Worm (Caenorhabditis elegans) whole organism, L4 larva: ENCODE data around the gene C34F11.5.

Source experiments
- D1046.2 ChIP-seq: fragments of 200-800 bp; sonication (Bioruptor generic); IDR thresholded peaks from 2 replicates; pipeline ENCODE4 v1.3.6; 2022; ENCODE audit warnings: missing genetic modification characterization, missing compliant biosample characterization
- F26F4.8 ChIP-seq: fragments of 200-800 bp; sonication (Bioruptor generic); conservative IDR thresholded peaks from 2 replicates; pipeline ENCODE4 v1.3.6; 2022; ENCODE audit warnings: missing genetic modification characterization, missing compliant biosample characterization
- F37D6.2 ChIP-seq: sonication (generic microtip); optimal IDR thresholded peaks from 2 replicates; lab custom pipeline; 2016; ENCODE audit warnings: mild to moderate bottlenecking, missing genetic modification characterization, missing compliant biosample characterization
- F44E2.7 ChIP-seq: fragments of 200-800 bp; sonication (Bioruptor generic); IDR thresholded peaks from 2 replicates; pipeline ENCODE4 v2.1.2; 2022; ENCODE audit warnings: missing genetic modification characterization, missing compliant biosample characterization
- T20F7.1 ChIP-seq: fragments of 200-800 bp; sonication (Bioruptor generic); optimal IDR thresholded peaks from 2 replicates; lab custom pipeline; 2018; ENCODE audit warnings: mild to moderate bottlenecking, missing genetic modification characterization, missing compliant biosample characterization
- T26A8.4 ChIP-seq: fragments of 200-800 bp; sonication (Bioruptor generic); IDR thresholded peaks from 2 replicates; pipeline ENCODE4 v1.3.6; 2022; ENCODE audit warnings: missing genetic modification characterization, missing compliant biosample characterization
- aha-1 ChIP-seq: fragments of 150-350 bp; peaks from one replicate; lab custom pipeline; 2014; ENCODE audit warnings: missing biosample characterization, missing genetic modification characterization
- aly-2 ChIP-seq: sonication (generic microtip); optimal IDR thresholded peaks from 2 replicates; lab custom pipeline; 2018; ENCODE audit warnings: missing biosample characterization, missing genetic modification characterization
- ama-1 ChIP-seq: fragments of 150-350 bp; optimal IDR thresholded peaks from 2 replicates; lab custom pipeline; 2014; ENCODE audit warnings: inconsistent platforms, mixed read lengths
- ceh-20 ChIP-seq: fragments of 200-800 bp; sonication (Bioruptor generic); IDR thresholded peaks from 2 replicates; pipeline ENCODE4 v1.3.6; 2022; ENCODE audit warnings: missing genetic modification reagents, missing genetic modification characterization, missing compliant biosample characterization
- ceh-44 ChIP-seq: fragments of 200-800 bp; sonication (Bioruptor generic); IDR thresholded peaks from 2 replicates; pipeline ENCODE4 v1.3.6; 2022; ENCODE audit warnings: missing genetic modification reagents, missing genetic modification characterization, missing compliant biosample characterization
- ceh-82 ChIP-seq: sonication (generic microtip); optimal IDR thresholded peaks from 2 replicates; lab custom pipeline; 2017; ENCODE audit warnings: missing biosample characterization, missing genetic modification characterization
- ces-1 ChIP-seq: fragments of 150-350 bp; sonication (generic microtip); optimal IDR thresholded peaks from 4 replicates; lab custom pipeline; 2014; ENCODE audit warnings: missing biosample characterization, missing genetic modification reagents, missing genetic modification characterization
- daf-16 ChIP-seq, 3 experiments: sonication (generic microtip); optimal IDR thresholded peaks; 2 replicates each; lab custom pipeline; 2016 to 2017; ENCODE audit warnings: missing genetic modification characterization in 3 of 3, missing genetic modification reagents in 3 of 3, mild to moderate bottlenecking in 2 of 3, missing compliant biosample characterization in 2 of 3, missing biosample characterization in 1 of 3, moderate library complexity in 1 of 3
- daf-19 ChIP-seq: fragments of 200-800 bp; sonication (Bioruptor generic); conservative IDR thresholded peaks from 2 replicates; pipeline ENCODE4 v1.3.6; 2022; ENCODE audit warnings: missing genetic modification characterization, missing compliant biosample characterization
- dmd-9 ChIP-seq: fragments of 200-800 bp; sonication (Bioruptor generic); IDR thresholded peaks from 2 replicates; pipeline ENCODE4 v1.3.6; 2022; ENCODE audit warnings: missing genetic modification reagents, missing genetic modification characterization, missing compliant biosample characterization
- duxl-1 ChIP-seq: sonication (generic microtip); optimal IDR thresholded peaks from 2 replicates; lab custom pipeline; 2016; ENCODE audit warnings: mild to moderate bottlenecking, missing genetic modification characterization, moderate library complexity, missing compliant biosample characterization; ENCODE audit not compliant: poor library complexity
- egl-27 ChIP-seq: sonication (generic microtip); optimal IDR thresholded peaks from 3 replicates; lab custom pipeline; 2017; ENCODE audit warnings: missing biosample characterization, missing genetic modification reagents, missing genetic modification characterization
- fos-1 ChIP-seq: fragments of 150-350 bp; optimal IDR thresholded peaks from 2 replicates; lab custom pipeline; 2014; ENCODE audit warnings: missing biosample characterization, missing genetic modification characterization
- gei-8 ChIP-seq: fragments of 200-800 bp; sonication (Bioruptor generic); optimal IDR thresholded peaks from 2 replicates; lab custom pipeline; 2018; ENCODE audit warnings: mild to moderate bottlenecking, missing genetic modification characterization, missing compliant biosample characterization
- hif-1 ChIP-seq, 2 experiments: sonication (generic microtip); optimal IDR thresholded peaks; 2 replicates each; lab custom pipeline; 2016 to 2017; ENCODE audit warnings: missing compliant biosample characterization in 2 of 2, missing genetic modification characterization in 2 of 2, missing genetic modification reagents in 2 of 2, missing genotype in 2 of 2, mild to moderate bottlenecking in 1 of 2
- hlh-30 ChIP-seq: sonication (generic microtip); optimal IDR thresholded peaks from 2 replicates; lab custom pipeline; 2017; ENCODE audit warnings: antibody characterized with exemption, mild to moderate bottlenecking, missing genetic modification characterization, missing compliant biosample characterization; ENCODE audit not compliant: insufficient read depth
- lin-1 ChIP-seq: fragments of 200-800 bp; sonication (Bioruptor generic); IDR thresholded peaks from 2 replicates; pipeline ENCODE4 v1.3.6; 2022; ENCODE audit warnings: missing genetic modification reagents, missing genetic modification characterization, missing compliant biosample characterization
- lin-13 ChIP-seq: fragments of 150-350 bp; optimal IDR thresholded peaks from 2 replicates; lab custom pipeline; 2014; ENCODE audit warnings: missing biosample characterization, missing genetic modification reagents, missing genetic modification characterization
- lin-39 ChIP-seq: fragments of 150-350 bp; optimal IDR thresholded peaks from 2 replicates; lab custom pipeline; 2014; ENCODE audit warnings: missing biosample characterization, missing genetic modification reagents, missing genetic modification characterization
- lsy-2 ChIP-seq, 2 experiments: fragments of 150-350 bp in 1 of 2; sonication (generic microtip) in 1 of 2; optimal IDR thresholded peaks; 2 replicates each; lab custom pipeline; 2014 to 2017; ENCODE audit warnings: missing biosample characterization in 2 of 2, missing genetic modification characterization in 2 of 2
- madf-5 ChIP-seq, 2 experiments: fragments of 200-800 bp; sonication (Bioruptor generic); IDR thresholded peaks; 2 replicates each; pipeline ENCODE4 v1.3.6; 2022; ENCODE audit warnings: missing compliant biosample characterization in 2 of 2, missing genetic modification characterization in 2 of 2
- mxl-2 ChIP-seq: fragments of 200-800 bp; sonication (Bioruptor generic); conservative IDR thresholded peaks from 2 replicates; pipeline ENCODE4 v1.3.6; 2022; ENCODE audit warnings: missing genetic modification reagents, missing genetic modification characterization, missing compliant biosample characterization
- nhr-102 ChIP-seq: sonication (generic microtip); optimal IDR thresholded peaks from 2 replicates; lab custom pipeline; 2016; ENCODE audit warnings: mild to moderate bottlenecking, missing genetic modification characterization, moderate library complexity, missing compliant biosample characterization
- nhr-41 ChIP-seq: fragments of 200-800 bp; sonication (Bioruptor generic); IDR thresholded peaks from 2 replicates; pipeline ENCODE4 v1.3.6; 2022; ENCODE audit warnings: missing genetic modification reagents, missing genetic modification characterization, missing compliant biosample characterization
- nhr-48 ChIP-seq: sonication (generic microtip); optimal IDR thresholded peaks from 2 replicates; lab custom pipeline; 2016; ENCODE audit warnings: mild to moderate bottlenecking, missing genetic modification characterization, missing compliant biosample characterization
- nhr-6 ChIP-seq: fragments of 150-350 bp; optimal IDR thresholded peaks from 2 replicates; lab custom pipeline; 2014; ENCODE audit warnings: missing biosample characterization, missing genetic modification characterization
- nhr-76 ChIP-seq: fragments of 150-350 bp; optimal IDR thresholded peaks from 2 replicates; lab custom pipeline; 2014; ENCODE audit warnings: missing biosample characterization, missing genetic modification characterization
- pha-4 ChIP-seq, 2 experiments: fragments of 150-350 bp in 1 of 2; fragments of 200-800 bp in 1 of 2; sonication (Bioruptor generic) in 1 of 2; IDR thresholded peaks in 1 of 2; optimal IDR thresholded peaks in 1 of 2; 2 replicates each; pipeline versions ENCODE4 v1.3.6 to Lab custom; 2014 to 2022; ENCODE audit warnings: missing genetic modification characterization in 2 of 2, missing genetic modification reagents in 2 of 2, missing biosample characterization in 1 of 2, missing compliant biosample characterization in 1 of 2
- php-3 ChIP-seq: fragments of 200-800 bp; sonication (Bioruptor generic); IDR thresholded peaks from 2 replicates; pipeline ENCODE4 v1.3.6; 2022; ENCODE audit warnings: missing genetic modification reagents, missing genetic modification characterization, missing compliant biosample characterization
- pqm-1 ChIP-seq: sonication (generic microtip); optimal IDR thresholded peaks from 2 replicates; lab custom pipeline; 2017; ENCODE audit warnings: missing biosample characterization, missing genetic modification characterization
- rbr-2 ChIP-seq: sonication (generic microtip); optimal IDR thresholded peaks from 2 replicates; lab custom pipeline; 2016; ENCODE audit warnings: missing genotype, missing genetic modification characterization, missing compliant biosample characterization
- sdz-12 ChIP-seq: fragments of 200-800 bp; sonication (Bioruptor generic); optimal IDR thresholded peaks from 2 replicates; lab custom pipeline; 2018; ENCODE audit warnings: mild to moderate bottlenecking, missing genetic modification characterization, missing compliant biosample characterization
- snpc-1.2 ChIP-seq: fragments of 200-800 bp; sonication (Bioruptor generic); IDR thresholded peaks from 2 replicates; pipeline ENCODE4 v1.3.6; 2022; ENCODE audit warnings: missing genetic modification reagents, missing genetic modification characterization, missing compliant biosample characterization
- snpc-4 ChIP-seq: fragments of 150-350 bp; optimal IDR thresholded peaks from 2 replicates; lab custom pipeline; 2014; ENCODE audit warnings: missing biosample characterization, missing genetic modification characterization
- spr-1 ChIP-seq: sonication (generic microtip); optimal IDR thresholded peaks from 2 replicates; lab custom pipeline; 2016; ENCODE audit warnings: mild to moderate bottlenecking, missing genetic modification characterization, missing compliant biosample characterization
- unc-39 ChIP-seq: sonication (generic microtip); optimal IDR thresholded peaks from 2 replicates; lab custom pipeline; 2017; ENCODE audit warnings: missing biosample characterization, missing genetic modification characterization
- unc-62 ChIP-seq, 3 experiments: fragments of 150-350 bp in 1 of 3; sonication (generic microtip); optimal IDR thresholded peaks in 2 of 3; peaks in 1 of 3; 1 replicate in 1 of 3; 2 replicates in 2 of 3; lab custom pipeline; 2014 to 2017; ENCODE audit warnings: missing biosample characterization in 3 of 3, missing genetic modification characterization in 3 of 3, missing genetic modification reagents in 3 of 3, missing genotype in 1 of 3
- zip-11 ChIP-seq: fragments of 200-800 bp; sonication (Bioruptor generic); IDR thresholded peaks from 2 replicates; pipeline ENCODE4 v1.3.6; 2022; ENCODE audit warnings: missing genetic modification characterization, missing compliant biosample characterization
- ztf-11 ChIP-seq: fragments of 150-350 bp; optimal IDR thresholded peaks from 2 replicates; lab custom pipeline; 2014; ENCODE audit warnings: missing biosample characterization, missing genetic modification characterization
- ztf-7 ChIP-seq: fragments of 150-350 bp; optimal IDR thresholded peaks from 2 replicates; lab custom pipeline; 2014; ENCODE audit warnings: missing biosample characterization, missing genetic modification characterization

C34F11.5 gene

ce11 chrII:5199497-5199896 lies 3.9 kb downstream of the C34F11.5 start, which contains the start of gene msp-50:
Gene msp-50, plus strand, starts transcription at chrII:5199797.
- no peak for TF ChIP-seq F26F4.8

ce11 chrII:5200205-5200604 lies 4.6 kb downstream of the C34F11.5 start:
- peak; percentile 63 for TF ChIP-seq snpc-4
- TF ChIP-seq T26A8.4 = peak; percentile 36; the same call in 1 of the 2 replicates
- 0 out of 2 replicates have a peak, but pooled peaks have one; percentile 53 for TF ChIP-seq F26F4.8

ce11 chrII:5200987-5201582 lies 5.5 kb downstream of the C34F11.5 start:
- TF ChIP-seq gei-8 (GFP tag; lab: Kevin White, UChicago) = no peak
- TF ChIP-seq daf-19 = no peak
- TF ChIP-seq lin-13 = no peak
- TF ChIP-seq spr-1 (tag; lab: Kevin White, UChicago) = no peak
- peak in 1 of 2 experiments; percentile 89 for TF ChIP-seq daf-16 (GFP tag; optimal IDR thresholded peaks at IDR 0.05; lab: Kevin White, UChicago)
- TF ChIP-seq daf-16 (tag; optimal IDR thresholded peaks at IDR 0.05; lab: Kevin White, UChicago) = peak; percentile 50
- TF ChIP-seq duxl-1 (tag; lab: Kevin White, UChicago) = no peak
- no peak for TF ChIP-seq ceh-82 (tag; lab: Kevin White, UChicago)
- no peak for TF ChIP-seq nhr-102 (tag; lab: Kevin White, UChicago)
- no peak for TF ChIP-seq ama-1
- TF ChIP-seq rbr-2 = peak; percentile 11
- TF ChIP-seq nhr-41 (GFP tag; lab: Robert Waterston, UW) = no peak
- no peak for TF ChIP-seq nhr-48 (tag; lab: Kevin White, UChicago)
- no peak for TF ChIP-seq ceh-20 (GFP tag; lab: Robert Waterston, UW)
- no peak for TF ChIP-seq F37D6.2 (tag; lab: Kevin White, UChicago)
- TF ChIP-seq dmd-9 (GFP tag; lab: Robert Waterston, UW) = no peak
- TF ChIP-seq hif-1 (tag; optimal IDR thresholded peaks at IDR 0.05; lab: Kevin White, UChicago) = no peak
- TF ChIP-seq pha-4 (GFP tag; IDR thresholded peaks at IDR 0.05; lab: Robert Waterston, UW) = no peak
- peak; percentile 11 for TF ChIP-seq pha-4 (tag; optimal IDR thresholded peaks at IDR 0.05; lab: Kevin White, UChicago)
- no peak for TF ChIP-seq php-3 (GFP tag; lab: Robert Waterston, UW)
- TF ChIP-seq mxl-2 = no peak
- TF ChIP-seq lin-1 (GFP tag; lab: Robert Waterston, UW) = no peak
- no peak for TF ChIP-seq ces-1 (GFP tag; lab: Kevin White, UChicago)
- TF ChIP-seq nhr-6 (tag; lab: Kevin White, UChicago) = no peak
- TF ChIP-seq hlh-30 = peak; percentile 81
- TF ChIP-seq nhr-76 (tag; lab: Kevin White, UChicago) = no peak
- no peak for TF ChIP-seq ztf-11
- no peak for TF ChIP-seq ceh-44 (GFP tag; lab: Robert Waterston, UW)
- no peak for TF ChIP-seq ztf-7
- TF ChIP-seq aly-2 (tag; lab: Kevin White, UChicago) = no peak
- no peak for TF ChIP-seq lin-39 (tag; lab: Kevin White, UChicago)
- TF ChIP-seq egl-27 (tag; lab: Kevin White, UChicago) = no peak
- TF ChIP-seq madf-5 (GFP tag; IDR thresholded peaks at IDR 0.05; lab: Robert Waterston, UW) = no peak
- TF ChIP-seq snpc-1.2 (GFP tag; lab: Robert Waterston, UW) = no peak
- TF ChIP-seq aha-1 (tag; lab: Kevin White, UChicago) = no peak
- TF ChIP-seq D1046.2 (GFP tag; lab: Robert Waterston, UW) = no peak
- TF ChIP-seq fos-1 = no peak
- no peak for TF ChIP-seq unc-39
- TF ChIP-seq F44E2.7 = no peak
- TF ChIP-seq pqm-1 (tag; lab: Kevin White, UChicago) = no peak
- no peak for TF ChIP-seq sdz-12 (GFP tag; lab: Kevin White, UChicago)
- peak in 1 of 2 experiments; percentile 67 for TF ChIP-seq lsy-2 (tag; optimal IDR thresholded peaks at IDR 0.05; lab: Kevin White, UChicago)
- TF ChIP-seq T20F7.1 (GFP tag; lab: Kevin White, UChicago) = no peak
- TF ChIP-seq zip-11 (GFP tag; lab: Robert Waterston, UW) = no peak
- peak in 1 of 2 experiments; percentile 21 for TF ChIP-seq unc-62 (GFP tag; optimal IDR thresholded peaks at IDR 0.05 in 1 of 2; lab: Kevin White, UChicago)
- TF ChIP-seq unc-62 (tag; optimal IDR thresholded peaks at IDR 0.05; lab: Kevin White, UChicago) = no peak
